Worm (Caenorhabditis elegans) whole organism, L4 larva: ENCODE results near the gene F45E1.2.

Source experiments
- D1046.2 ChIP-seq: fragments of 200-800 bp; sonication (Bioruptor generic); IDR thresholded peaks from 2 replicates; pipeline ENCODE4 v1.3.6; 2022; ENCODE audit warnings: missing genetic modification characterization, missing compliant biosample characterization
- F10B5.3 ChIP-seq: sonication (generic microtip); optimal IDR thresholded peaks from 2 replicates; lab custom pipeline; 2016; ENCODE audit warnings: mild to moderate bottlenecking, missing genetic modification characterization, missing compliant biosample characterization
- F26F4.8 ChIP-seq: fragments of 200-800 bp; sonication (Bioruptor generic); conservative IDR thresholded peaks from 2 replicates; pipeline ENCODE4 v1.3.6; 2022; ENCODE audit warnings: missing genetic modification characterization, missing compliant biosample characterization
- F49E8.2 ChIP-seq: sonication (generic microtip); optimal IDR thresholded peaks from 2 replicates; lab custom pipeline; 2016; ENCODE audit warnings: missing compliant biosample characterization, mild to moderate bottlenecking, missing genetic modification characterization, borderline replicate concordance
- R02D3.7 ChIP-seq: fragments of 150-350 bp; sonication (generic microtip); optimal IDR thresholded peaks from 3 replicates; lab custom pipeline; 2014; ENCODE audit warnings: missing biosample characterization, missing genetic modification characterization
- T26A8.4 ChIP-seq: fragments of 200-800 bp; sonication (Bioruptor generic); IDR thresholded peaks from 2 replicates; pipeline ENCODE4 v1.3.6; 2022; ENCODE audit warnings: missing genetic modification characterization, missing compliant biosample characterization
- Y48G9A.11 ChIP-seq: fragments of 200-800 bp; sonication (Bioruptor generic); IDR thresholded peaks from 2 replicates; pipeline ENCODE4 v1.3.6; 2022; ENCODE audit warnings: missing genetic modification reagents, missing genetic modification characterization, missing compliant biosample characterization
- Y75B8A.6 ChIP-seq: fragments of 200-800 bp; sonication (Bioruptor generic); IDR thresholded peaks from 2 replicates; pipeline ENCODE4 v1.3.6; 2022; ENCODE audit warnings: missing genetic modification reagents, missing genetic modification characterization, missing compliant biosample characterization
- aha-1 ChIP-seq: fragments of 150-350 bp; peaks from one replicate; lab custom pipeline; 2014; ENCODE audit warnings: missing biosample characterization, missing genetic modification characterization
- ama-1 ChIP-seq: fragments of 150-350 bp; optimal IDR thresholded peaks from 2 replicates; lab custom pipeline; 2014; ENCODE audit warnings: inconsistent platforms, mixed read lengths
- ceh-20 ChIP-seq: fragments of 200-800 bp; sonication (Bioruptor generic); IDR thresholded peaks from 2 replicates; pipeline ENCODE4 v1.3.6; 2022; ENCODE audit warnings: missing genetic modification reagents, missing genetic modification characterization, missing compliant biosample characterization
- ceh-28 ChIP-seq: fragments of 150-350 bp; optimal IDR thresholded peaks from 2 replicates; lab custom pipeline; 2014; ENCODE audit warnings: missing biosample characterization, missing genetic modification reagents, missing genetic modification characterization
- ceh-82 ChIP-seq: sonication (generic microtip); optimal IDR thresholded peaks from 2 replicates; lab custom pipeline; 2017; ENCODE audit warnings: missing biosample characterization, missing genetic modification characterization
- ctbp-1 ChIP-seq: fragments of 200-800 bp; sonication (Bioruptor generic); IDR thresholded peaks from 2 replicates; pipeline ENCODE4 v1.3.6; 2022; ENCODE audit warnings: missing genetic modification reagents, missing genetic modification characterization, missing compliant biosample characterization
- daf-16 ChIP-seq, 3 experiments: sonication (generic microtip); optimal IDR thresholded peaks; 2 replicates each; lab custom pipeline; 2016 to 2017; ENCODE audit warnings: missing genetic modification characterization in 3 of 3, missing genetic modification reagents in 3 of 3, mild to moderate bottlenecking in 2 of 3, missing compliant biosample characterization in 2 of 3, missing biosample characterization in 1 of 3, moderate library complexity in 1 of 3
- daf-8 ChIP-seq: fragments of 200-800 bp; sonication (Bioruptor generic); IDR thresholded peaks from 2 replicates; pipeline ENCODE4 v1.3.6; 2022; ENCODE audit warnings: missing genetic modification characterization, missing compliant biosample characterization
- dmd-6 ChIP-seq: fragments of 200-800 bp; sonication (Bioruptor generic); IDR thresholded peaks from 2 replicates; pipeline ENCODE4 v1.3.6; 2022; ENCODE audit warnings: missing genetic modification reagents, missing genetic modification characterization, missing compliant biosample characterization
- egl-27 ChIP-seq: sonication (generic microtip); optimal IDR thresholded peaks from 3 replicates; lab custom pipeline; 2017; ENCODE audit warnings: missing biosample characterization, missing genetic modification reagents, missing genetic modification characterization
- egl-43 ChIP-seq: fragments of 200-800 bp; sonication (Bioruptor generic); IDR thresholded peaks from 2 replicates; pipeline ENCODE4 v1.3.6; 2022; ENCODE audit warnings: missing genetic modification reagents, missing genetic modification characterization, missing compliant biosample characterization
- gei-8 ChIP-seq: fragments of 200-800 bp; sonication (Bioruptor generic); optimal IDR thresholded peaks from 2 replicates; lab custom pipeline; 2018; ENCODE audit warnings: mild to moderate bottlenecking, missing genetic modification characterization, missing compliant biosample characterization
- jun-1 ChIP-seq: fragments of 150-350 bp; optimal IDR thresholded peaks from 2 replicates; lab custom pipeline; 2014; ENCODE audit warnings: missing biosample characterization, missing genetic modification reagents, missing genetic modification characterization
- lim-7 ChIP-seq: fragments of 200-800 bp; sonication (Bioruptor generic); IDR thresholded peaks from 2 replicates; pipeline ENCODE4 v1.3.6; 2022; ENCODE audit warnings: missing genetic modification characterization, missing compliant biosample characterization
- lin-13 ChIP-seq: fragments of 150-350 bp; optimal IDR thresholded peaks from 2 replicates; lab custom pipeline; 2014; ENCODE audit warnings: missing biosample characterization, missing genetic modification reagents, missing genetic modification characterization
- madf-9 ChIP-seq: fragments of 200-800 bp; sonication (Bioruptor generic); conservative IDR thresholded peaks from 2 replicates; pipeline ENCODE4 v1.3.6; 2022; ENCODE audit warnings: missing genetic modification reagents, missing genetic modification characterization, missing compliant biosample characterization
- mdl-1 ChIP-seq, 2 experiments: fragments of 150-350 bp in 1 of 2; sonication (generic microtip) in 1 of 2; optimal IDR thresholded peaks; 2 replicates each; lab custom pipeline; 2014 to 2017; ENCODE audit warnings: missing biosample characterization in 2 of 2, missing genetic modification characterization in 2 of 2
- mdt-29 ChIP-seq: fragments of 200-800 bp; sonication (Bioruptor generic); IDR thresholded peaks from 2 replicates; pipeline ENCODE4 v1.3.6; 2022; ENCODE audit warnings: missing genetic modification reagents, missing genetic modification characterization, missing compliant biosample characterization
- nhr-10 ChIP-seq: fragments of 150-350 bp; optimal IDR thresholded peaks from 2 replicates; lab custom pipeline; 2014; ENCODE audit warnings: missing biosample characterization, missing genetic modification characterization
- nhr-102 ChIP-seq: sonication (generic microtip); optimal IDR thresholded peaks from 2 replicates; lab custom pipeline; 2016; ENCODE audit warnings: mild to moderate bottlenecking, missing genetic modification characterization, moderate library complexity, missing compliant biosample characterization
- nhr-11 ChIP-seq: fragments of 150-350 bp; optimal IDR thresholded peaks from 2 replicates; lab custom pipeline; 2014; ENCODE audit warnings: missing biosample characterization, missing genetic modification characterization
- nhr-25 ChIP-seq: sonication (generic microtip); optimal IDR thresholded peaks from 2 replicates; lab custom pipeline; 2017; ENCODE audit warnings: missing genetic modification characterization, mild to moderate bottlenecking, missing compliant biosample characterization, antibody characterized with exemption, moderate library complexity, borderline replicate concordance; ENCODE audit not compliant: insufficient read depth
- nhr-41 ChIP-seq: fragments of 200-800 bp; sonication (Bioruptor generic); IDR thresholded peaks from 2 replicates; pipeline ENCODE4 v1.3.6; 2022; ENCODE audit warnings: missing genetic modification reagents, missing genetic modification characterization, missing compliant biosample characterization
- nhr-48 ChIP-seq: sonication (generic microtip); optimal IDR thresholded peaks from 2 replicates; lab custom pipeline; 2016; ENCODE audit warnings: mild to moderate bottlenecking, missing genetic modification characterization, missing compliant biosample characterization
- nhr-77 ChIP-seq: fragments of 150-350 bp; optimal IDR thresholded peaks from 2 replicates; lab custom pipeline; 2014; ENCODE audit warnings: missing biosample characterization, missing genetic modification characterization
- sdz-12 ChIP-seq: fragments of 200-800 bp; sonication (Bioruptor generic); optimal IDR thresholded peaks from 2 replicates; lab custom pipeline; 2018; ENCODE audit warnings: mild to moderate bottlenecking, missing genetic modification characterization, missing compliant biosample characterization
- set-16 ChIP-seq: fragments of 200-800 bp; sonication (Bioruptor generic); IDR thresholded peaks from 2 replicates; pipeline ENCODE4 v1.3.6; 2022; ENCODE audit warnings: missing genetic modification reagents, missing genetic modification characterization, missing compliant biosample characterization
- spr-3 ChIP-seq: fragments of 200-800 bp; sonication (Bioruptor generic); optimal IDR thresholded peaks from 2 replicates; lab custom pipeline; 2018; ENCODE audit warnings: mild to moderate bottlenecking, missing genetic modification characterization, missing compliant biosample characterization
- tag-97 ChIP-seq: fragments of 200-800 bp; sonication (Bioruptor generic); IDR thresholded peaks from 2 replicates; pipeline ENCODE4 v1.3.6; 2022; ENCODE audit warnings: missing genetic modification characterization, missing compliant biosample characterization
- zag-1 ChIP-seq: fragments of 150-350 bp; optimal IDR thresholded peaks from 2 replicates; lab custom pipeline; 2014; ENCODE audit warnings: missing biosample characterization, missing genetic modification characterization
- zfp-2 ChIP-seq: sonication (generic microtip); optimal IDR thresholded peaks from 2 replicates; lab custom pipeline; 2016; ENCODE audit warnings: mild to moderate bottlenecking, missing genetic modification characterization, missing compliant biosample characterization
- zfp-3 ChIP-seq: fragments of 200-800 bp; sonication (Bioruptor generic); conservative IDR thresholded peaks from 2 replicates; pipeline ENCODE4 v1.3.6; 2022; ENCODE audit warnings: missing genetic modification reagents, missing genetic modification characterization, missing compliant biosample characterization

Gene F45E1.2

DNA sequence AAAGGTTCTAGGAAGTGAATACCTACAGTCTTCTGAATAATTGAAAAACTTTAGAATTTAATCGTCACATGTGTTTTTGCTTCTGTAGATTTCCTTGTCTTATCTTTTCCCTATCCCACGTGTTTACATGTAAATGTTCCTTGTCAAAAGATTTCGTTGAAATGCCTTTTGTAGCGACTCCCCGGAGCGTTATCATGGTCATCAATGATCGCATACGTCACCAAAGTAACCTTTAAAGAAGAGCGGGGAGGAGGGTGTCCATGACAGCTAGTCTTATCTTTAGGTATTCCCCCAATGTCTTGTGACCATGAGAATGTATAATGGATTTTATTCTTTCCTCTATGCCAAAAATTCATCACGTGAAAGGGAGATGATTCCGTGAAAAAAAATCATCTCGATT lies 16.6 kb upstream of the F45E1.2 start (continued):
- no peak for TF ChIP-seq nhr-11 (tag; lab: Kevin White, UChicago)
- TF ChIP-seq F49E8.2 (tag; lab: Kevin White, UChicago), result no peak
- TF ChIP-seq lim-7 (GFP tag; lab: Robert Waterston, UW), result no peak
- TF ChIP-seq tag-97, result no peak
- no peak for TF ChIP-seq Y75B8A.6
- no peak for TF ChIP-seq nhr-10 (tag; lab: Kevin White, UChicago)
- TF ChIP-seq ceh-20 (GFP tag; lab: Robert Waterston, UW), result no peak
- TF ChIP-seq dmd-6 (GFP tag; lab: Robert Waterston, UW), result peak; percentile 77
- TF ChIP-seq nhr-77 (tag; lab: Kevin White, UChicago), result peak; percentile 12
- TF ChIP-seq egl-27 (tag; lab: Kevin White, UChicago), result no peak
- TF ChIP-seq nhr-102 (tag; lab: Kevin White, UChicago), result peak; percentile 87
- peak; percentile 63 to 73 for TF ChIP-seq mdl-1 (tag; optimal IDR thresholded peaks at IDR 0.05; lab: Kevin White, UChicago)
- TF ChIP-seq nhr-48 (tag; lab: Kevin White, UChicago), result peak; percentile 83
- no peak for TF ChIP-seq Y48G9A.11 (GFP tag; lab: Robert Waterston, UW)
- TF ChIP-seq F26F4.8 (GFP tag; lab: Robert Waterston, UW), result no peak
- no peak for TF ChIP-seq jun-1
- TF ChIP-seq ceh-28 (tag; lab: Kevin White, UChicago), result no peak
- no peak for TF ChIP-seq ama-1
- TF ChIP-seq egl-43 (GFP tag; lab: Robert Waterston, UW), result no peak
- TF ChIP-seq nhr-41, result 0 out of 2 replicates have a peak, but pooled peaks have one; percentile 35
- TF ChIP-seq, all 104 proteins: peak for 28

- TF ChIP-seq daf-16 (GFP tag; optimal IDR thresholded peaks at IDR 0.05; lab: Kevin White, UChicago) (no peak), daf-16 (tag; optimal IDR thresholded peaks at IDR 0.05; lab: Kevin White, UChicago) (peak; percentile 10), nhr-41 (no peak), mdt-29 (GFP tag; lab: Robert Waterston, UW) (no peak), lim-7 (GFP tag; lab: Robert Waterston, UW) (no peak), D1046.2 (GFP tag; lab: Robert Waterston, UW) (no peak), sdz-12 (GFP tag; lab: Kevin White, UChicago) (no peak), lin-13 (no peak), zag-1 (tag; lab: Kevin White, UChicago) (no peak), zfp-3 (GFP tag; lab: Robert Waterston, UW) (no peak), nhr-102 (tag; lab: Kevin White, UChicago) (no peak), aha-1 (tag; lab: Kevin White, UChicago) (peak; percentile 60), R02D3.7 (tag; lab: Kevin White, UChicago) (no peak)
Measured at ce11 chrX:7988457-7988856, 15.1 kb upstream of the F45E1.2 start.

ce11 chrX:7989155-7989554 lies 14.4 kb upstream of the F45E1.2 start:
- TF ChIP-seq nhr-25 (tag; lab: Kevin White, UChicago) (peak; percentile 60), lim-7 (GFP tag; lab: Robert Waterston, UW) (0 out of 2 replicates have a peak, but pooled peaks have one; percentile 46), daf-8 (GFP tag; lab: Robert Waterston, UW) (no peak), spr-3 (GFP tag; lab: Kevin White, UChicago) (no peak), aha-1 (tag; lab: Kevin White, UChicago) (peak; percentile 52), T26A8.4 (GFP tag; lab: Robert Waterston, UW) (peak; percentile 73), set-16 (no peak), ceh-82 (no peak), R02D3.7 (tag; lab: Kevin White, UChicago) (no peak), dmd-6 (GFP tag; lab: Robert Waterston, UW) (0 out of 2 replicates have a peak, but pooled peaks have one; percentile 10), gei-8 (no peak), ctbp-1 (GFP tag; lab: Robert Waterston, UW) (0 out of 2 replicates have a peak, but pooled peaks have one; percentile 13), madf-9 (GFP tag; lab: Robert Waterston, UW) (no peak), F10B5.3 (no peak), zfp-2 (tag; lab: Kevin White, UChicago) (no peak)
